Worm (Caenorhabditis elegans): Measurements from ENCODE around the gene nhr-35.
A peak's percentile ranks its signal among the peaks of the same experiment; 100 is the strongest.

nhr-35 gene

ce11 chrX:4508209-4508608 lies 24.3 kb upstream of the nhr-35 start, which contains the start of gene rhi-1:
Gene rhi-1, plus strand, starts transcription at chrX:4508509.
- no peak for TF ChIP-seq flt-1 (GFP tag; IDR thresholded peaks at IDR 0.05)
- TF ChIP-seq tbx-11 (GFP tag; IDR thresholded peaks at IDR 0.05), result no peak
- TF ChIP-seq tbx-37 (GFP tag; conservative IDR thresholded peaks at IDR 0.05), result no peak
- TF ChIP-seq hmbx-1 (tag; optimal IDR thresholded peaks at IDR 0.05), result no peak
- no peak for TF ChIP-seq ceh-13 (GFP tag; optimal IDR thresholded peaks at IDR 0.05)
- no peak for TF ChIP-seq pes-1 (GFP tag; IDR thresholded peaks at IDR 0.05)
- TF ChIP-seq hmg-4 (GFP tag; optimal IDR thresholded peaks at IDR 0.05), result no peak

DNA sequence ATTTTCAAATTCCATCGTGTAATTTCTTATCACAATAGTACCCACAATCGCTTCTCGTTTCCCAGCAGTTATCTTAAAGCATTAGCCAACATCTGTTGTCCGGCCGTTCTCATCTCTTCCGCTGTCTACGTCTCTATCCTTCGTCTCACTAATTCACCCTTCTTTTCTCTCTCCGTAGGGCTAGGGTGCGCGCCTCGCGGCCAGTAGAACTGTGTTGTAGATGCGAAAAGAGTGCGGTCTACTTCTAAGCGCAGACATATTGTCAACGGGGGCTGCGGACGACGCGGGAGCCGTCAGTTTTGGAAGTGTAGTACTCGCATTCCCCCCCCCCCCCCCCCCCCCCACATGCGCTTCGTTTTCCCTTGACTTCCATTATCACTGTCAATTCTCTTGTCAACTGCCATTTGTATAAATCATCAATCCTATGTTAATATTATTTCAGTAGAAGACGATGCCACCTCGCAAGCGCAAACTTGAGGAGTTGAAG lies 18.8 kb upstream of the nhr-35 start, which contains the start of gene spr-3:
TSS of gene spr-3 (plus strand) at position 437 of the 487 bp plus-strand sequence.
- TF ChIP-seq sea-1 (GFP tag; conservative IDR thresholded peaks at IDR 0.05) (0 out of 2 replicates have a peak, but pooled peaks have one; percentile 47), hnd-1 (tag; optimal IDR thresholded peaks at IDR 0.05) (no peak), hmbx-1 (tag; optimal IDR thresholded peaks at IDR 0.05) (no peak), ama-1 (optimal IDR thresholded peaks at IDR 0.05) (no peak), ceh-13 (GFP tag; optimal IDR thresholded peaks at IDR 0.05) (no peak), F13C5.2 (tag; optimal IDR thresholded peaks at IDR 0.05) (no peak), ets-7 (tag; optimal IDR thresholded peaks at IDR 0.05) (no peak), scrt-1 (GFP tag; IDR thresholded peaks at IDR 0.05) (no peak), ceh-36 (tag; optimal IDR thresholded peaks at IDR 0.05) (no peak), flt-1 (GFP tag; IDR thresholded peaks at IDR 0.05) (no peak), tbx-11 (GFP tag; IDR thresholded peaks at IDR 0.05) (no peak), B0310.2 (tag; optimal IDR thresholded peaks at IDR 0.05) (no peak), tra-4 (tag; optimal IDR thresholded peaks at IDR 0.05) (no peak), aly-1 (tag; optimal IDR thresholded peaks at IDR 0.05) (no peak), pes-1 (GFP tag; IDR thresholded peaks at IDR 0.05) (0 out of 2 replicates have a peak, but pooled peaks have one; percentile 10), hmg-4 (GFP tag; optimal IDR thresholded peaks at IDR 0.05) (peak; percentile 66), tbx-37 (GFP tag; conservative IDR thresholded peaks at IDR 0.05) (no peak)

DNA sequence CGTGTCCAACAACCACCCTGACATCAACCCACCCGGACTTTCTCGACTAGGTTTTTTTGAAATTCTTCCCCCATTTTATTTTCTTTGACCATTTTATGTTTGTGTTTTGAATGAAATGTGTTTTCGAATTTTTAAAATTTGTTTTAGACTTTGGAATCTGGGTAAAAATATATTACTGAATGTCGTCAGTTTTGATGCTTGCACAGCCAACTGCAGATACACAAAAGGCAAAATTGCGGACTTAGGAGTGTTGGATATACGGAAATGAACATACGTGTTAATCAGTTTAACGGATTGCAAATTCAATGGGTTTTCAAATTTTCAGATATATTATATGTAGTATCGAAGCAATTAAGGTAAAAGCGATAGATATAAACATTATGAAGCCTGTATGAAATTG lies 15.7 kb upstream of the nhr-35 start:
- TF ChIP-seq ets-7 (tag; optimal IDR thresholded peaks at IDR 0.05), result no peak
- TF ChIP-seq tra-4 (tag; optimal IDR thresholded peaks at IDR 0.05), result no peak
- TF ChIP-seq hmbx-1 (tag; optimal IDR thresholded peaks at IDR 0.05), result no peak
- no peak for TF ChIP-seq ceh-36 (tag; optimal IDR thresholded peaks at IDR 0.05)
- TF ChIP-seq pes-1 (GFP tag; IDR thresholded peaks at IDR 0.05), result no peak
- no peak for TF ChIP-seq hnd-1 (tag; optimal IDR thresholded peaks at IDR 0.05)
- no peak for TF ChIP-seq B0310.2 (tag; optimal IDR thresholded peaks at IDR 0.05)
- no peak for TF ChIP-seq flt-1 (GFP tag; IDR thresholded peaks at IDR 0.05)
- no peak for TF ChIP-seq ama-1 (optimal IDR thresholded peaks at IDR 0.05)
- TF ChIP-seq F13C5.2 (tag; optimal IDR thresholded peaks at IDR 0.05), result no peak
- TF ChIP-seq tbx-11 (GFP tag; IDR thresholded peaks at IDR 0.05), result no peak
- no peak for TF ChIP-seq sea-1 (GFP tag; conservative IDR thresholded peaks at IDR 0.05)
- no peak for TF ChIP-seq tbx-37 (GFP tag; conservative IDR thresholded peaks at IDR 0.05)
- TF ChIP-seq scrt-1 (GFP tag; IDR thresholded peaks at IDR 0.05), result no peak
- no peak for TF ChIP-seq aly-1 (tag; optimal IDR thresholded peaks at IDR 0.05)

DNA sequence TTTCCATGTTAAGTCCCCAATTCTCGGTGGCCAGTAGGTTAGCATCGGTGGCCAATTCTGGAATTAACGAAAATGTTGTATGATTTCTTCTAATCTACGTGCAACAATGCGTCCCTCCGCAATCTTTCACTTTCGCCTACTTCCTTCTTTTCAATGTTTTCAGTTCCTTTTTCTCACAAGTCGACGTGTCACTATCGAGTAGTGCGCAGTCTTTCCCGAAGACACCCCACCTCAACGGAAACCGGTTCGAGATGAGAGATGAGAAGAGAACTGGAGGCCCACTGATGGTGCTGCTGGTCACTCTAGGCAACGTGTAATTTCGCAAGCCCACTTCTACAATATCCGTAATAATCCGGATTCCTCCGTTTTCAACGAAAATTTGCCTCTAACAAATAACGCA lies 12.5 kb upstream of the nhr-35 start:
- TF ChIP-seq tbx-37 (GFP tag; conservative IDR thresholded peaks at IDR 0.05) (no peak), F13C5.2 (tag; optimal IDR thresholded peaks at IDR 0.05) (no peak), aly-1 (tag; optimal IDR thresholded peaks at IDR 0.05) (no peak), hmg-4 (GFP tag; optimal IDR thresholded peaks at IDR 0.05) (no peak), ama-1 (optimal IDR thresholded peaks at IDR 0.05) (no peak), hmbx-1 (tag; optimal IDR thresholded peaks at IDR 0.05) (no peak), ets-7 (tag; optimal IDR thresholded peaks at IDR 0.05) (no peak), tbx-11 (GFP tag; IDR thresholded peaks at IDR 0.05) (no peak), scrt-1 (GFP tag; IDR thresholded peaks at IDR 0.05) (no peak), sea-1 (GFP tag; conservative IDR thresholded peaks at IDR 0.05) (no peak), ceh-13 (GFP tag; optimal IDR thresholded peaks at IDR 0.05) (no peak)

DNA sequence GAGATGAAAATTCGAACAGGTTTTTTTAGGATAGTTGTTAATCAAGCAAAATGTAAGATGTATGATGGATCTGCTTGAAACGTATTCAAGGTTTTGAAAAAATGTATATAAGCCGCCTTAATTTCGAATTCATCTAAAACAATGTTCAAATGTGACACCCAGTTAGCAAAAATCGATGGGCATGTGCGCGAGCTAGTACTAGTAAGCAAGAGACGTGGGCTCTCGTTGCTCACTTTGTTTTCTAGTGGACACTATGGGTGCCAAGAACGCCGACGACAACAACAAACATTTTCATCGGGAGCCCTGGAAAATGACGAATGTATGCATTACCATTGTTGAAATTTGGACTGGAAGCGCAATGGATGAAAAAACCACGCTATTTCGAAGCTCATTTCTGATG lies 11.3 kb upstream of the nhr-35 start:
- TF ChIP-seq pes-1 (GFP tag; IDR thresholded peaks at IDR 0.05) (no peak), ceh-13 (GFP tag; optimal IDR thresholded peaks at IDR 0.05) (no peak), ama-1 (optimal IDR thresholded peaks at IDR 0.05) (no peak), ceh-36 (tag; optimal IDR thresholded peaks at IDR 0.05) (no peak), scrt-1 (GFP tag; IDR thresholded peaks at IDR 0.05) (no peak), hmbx-1 (tag; optimal IDR thresholded peaks at IDR 0.05) (no peak), flt-1 (GFP tag; IDR thresholded peaks at IDR 0.05) (no peak), ets-7 (tag; optimal IDR thresholded peaks at IDR 0.05) (no peak), tra-4 (tag; optimal IDR thresholded peaks at IDR 0.05) (no peak), B0310.2 (tag; optimal IDR thresholded peaks at IDR 0.05) (no peak), hmg-4 (GFP tag; optimal IDR thresholded peaks at IDR 0.05) (no peak), F13C5.2 (tag; optimal IDR thresholded peaks at IDR 0.05) (no peak), tbx-11 (GFP tag; IDR thresholded peaks at IDR 0.05) (no peak), sea-1 (GFP tag; conservative IDR thresholded peaks at IDR 0.05) (no peak), tbx-37 (GFP tag; conservative IDR thresholded peaks at IDR 0.05) (no peak), aly-1 (tag; optimal IDR thresholded peaks at IDR 0.05) (no peak), hnd-1 (tag; optimal IDR thresholded peaks at IDR 0.05) (no peak)

DNA sequence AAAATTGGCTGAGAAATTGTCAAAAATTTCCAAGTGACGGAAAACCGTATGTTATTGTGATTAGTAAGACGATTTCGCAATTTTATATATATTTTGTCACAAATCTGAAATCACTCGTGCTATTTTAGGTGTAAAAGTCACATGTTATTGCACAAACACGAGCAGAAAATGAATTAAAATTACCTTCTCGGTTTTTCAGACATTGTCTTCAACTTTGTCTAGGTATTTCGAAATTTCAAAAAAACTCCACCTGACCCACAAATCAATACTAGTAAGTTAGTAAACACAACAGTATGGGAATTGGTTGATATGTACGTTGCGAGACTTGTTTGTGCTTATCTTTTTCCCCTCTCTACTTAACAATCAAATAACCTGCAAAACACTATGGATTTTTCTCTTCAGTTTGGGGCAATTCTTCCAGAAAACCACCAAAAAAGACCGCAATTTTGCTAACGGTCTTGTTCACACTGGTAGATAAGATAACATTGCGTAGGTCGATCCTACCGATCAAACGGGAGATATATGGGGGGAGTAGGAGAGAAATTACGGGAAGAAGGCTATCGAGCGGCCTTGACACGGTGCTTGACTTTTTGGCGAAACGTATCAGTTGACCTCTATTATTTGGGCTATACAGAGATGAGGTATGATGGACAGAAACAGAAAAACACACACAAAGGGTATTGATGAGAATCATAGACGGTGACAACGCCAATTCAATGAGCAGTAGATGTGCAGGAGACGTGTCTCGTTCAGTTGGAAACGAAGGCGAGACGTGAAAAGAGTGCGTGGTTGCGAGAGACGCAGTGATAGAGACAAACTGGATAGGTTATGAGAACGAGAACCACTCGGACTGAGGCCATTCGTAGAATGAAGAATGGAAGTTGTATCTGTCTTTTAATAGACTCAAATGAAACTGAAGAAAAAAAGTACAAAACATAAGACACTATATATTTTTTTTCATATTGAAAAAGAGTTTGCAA lies 10.4 kb upstream of the nhr-35 start, which contains the start of gene C07A12.7:
TSS of gene C07A12.7 (minus strand) at position 308 of the 980 bp plus-strand sequence.
- TF ChIP-seq hmg-4 (GFP tag; optimal IDR thresholded peaks at IDR 0.05), result peak; percentile 32
- TF ChIP-seq tbx-11 (GFP tag; IDR thresholded peaks at IDR 0.05), result 0 out of 2 replicates have a peak, but pooled peaks have one; percentile 39
- TF ChIP-seq ets-7 (tag; optimal IDR thresholded peaks at IDR 0.05), result no peak
- no peak for TF ChIP-seq F13C5.2 (tag; optimal IDR thresholded peaks at IDR 0.05)
- no peak for TF ChIP-seq tbx-37 (GFP tag; conservative IDR thresholded peaks at IDR 0.05)
- no peak for TF ChIP-seq hmbx-1 (tag; optimal IDR thresholded peaks at IDR 0.05)
- TF ChIP-seq B0310.2 (tag; optimal IDR thresholded peaks at IDR 0.05), result no peak

All from whole organism, early embryonic.